Worm (Caenorhabditis elegans) whole organism, L4 larva: ENCODE data around the gene F48D6.4.
"Not testable (repeated sequence)": the region's sequence is repeated elsewhere in the genome, so short reads cannot be mapped to it uniquely, and the experiment has no call there.

Source experiments
- ZK546.5 ChIP-seq, 2 experiments: sonication (generic microtip); optimal IDR thresholded peaks; 2 replicates each; lab custom pipeline; 2017; ENCODE audit warnings: missing biosample characterization in 2 of 2, missing genetic modification characterization in 2 of 2
- dpl-1 ChIP-seq: fragments of 150-350 bp; optimal IDR thresholded peaks from 2 replicates; lab custom pipeline; 2014; ENCODE audit warnings: missing biosample characterization, missing genetic modification reagents, missing genetic modification characterization
- egl-27 ChIP-seq: sonication (generic microtip); optimal IDR thresholded peaks from 3 replicates; lab custom pipeline; 2017; ENCODE audit warnings: missing biosample characterization, missing genetic modification reagents, missing genetic modification characterization
- lsy-2 ChIP-seq, 2 experiments: fragments of 150-350 bp in 1 of 2; sonication (generic microtip) in 1 of 2; optimal IDR thresholded peaks; 2 replicates each; lab custom pipeline; 2014 to 2017; ENCODE audit warnings: missing biosample characterization in 2 of 2, missing genetic modification characterization in 2 of 2
- madf-9 ChIP-seq: fragments of 200-800 bp; sonication (Bioruptor generic); conservative IDR thresholded peaks from 2 replicates; pipeline ENCODE4 v1.3.6; 2022; ENCODE audit warnings: missing genetic modification reagents, missing genetic modification characterization, missing compliant biosample characterization
- mdl-1 ChIP-seq, 2 experiments: fragments of 150-350 bp in 1 of 2; sonication (generic microtip) in 1 of 2; optimal IDR thresholded peaks; 2 replicates each; lab custom pipeline; 2014 to 2017; ENCODE audit warnings: missing biosample characterization in 2 of 2, missing genetic modification characterization in 2 of 2
- mep-1 ChIP-seq: fragments of 150-350 bp; sonication (generic microtip); optimal IDR thresholded peaks from 3 replicates; lab custom pipeline; 2014; ENCODE audit warnings: missing biosample characterization, missing genetic modification characterization
- nhr-25 ChIP-seq: sonication (generic microtip); optimal IDR thresholded peaks from 2 replicates; lab custom pipeline; 2017; ENCODE audit warnings: missing genetic modification characterization, mild to moderate bottlenecking, missing compliant biosample characterization, antibody characterized with exemption, moderate library complexity, borderline replicate concordance; ENCODE audit not compliant: insufficient read depth
- unc-130 ChIP-seq: sonication (generic microtip); optimal IDR thresholded peaks from 2 replicates; lab custom pipeline; 2016; ENCODE audit warnings: missing genetic modification reagents, missing genetic modification characterization, missing compliant biosample characterization
- unc-62 ChIP-seq, 3 experiments: fragments of 150-350 bp in 1 of 3; sonication (generic microtip); optimal IDR thresholded peaks in 2 of 3; peaks in 1 of 3; 1 replicate in 1 of 3; 2 replicates in 2 of 3; lab custom pipeline; 2014 to 2017; ENCODE audit warnings: missing biosample characterization in 3 of 3, missing genetic modification characterization in 3 of 3, missing genetic modification reagents in 3 of 3, missing genotype in 1 of 3

DNA sequence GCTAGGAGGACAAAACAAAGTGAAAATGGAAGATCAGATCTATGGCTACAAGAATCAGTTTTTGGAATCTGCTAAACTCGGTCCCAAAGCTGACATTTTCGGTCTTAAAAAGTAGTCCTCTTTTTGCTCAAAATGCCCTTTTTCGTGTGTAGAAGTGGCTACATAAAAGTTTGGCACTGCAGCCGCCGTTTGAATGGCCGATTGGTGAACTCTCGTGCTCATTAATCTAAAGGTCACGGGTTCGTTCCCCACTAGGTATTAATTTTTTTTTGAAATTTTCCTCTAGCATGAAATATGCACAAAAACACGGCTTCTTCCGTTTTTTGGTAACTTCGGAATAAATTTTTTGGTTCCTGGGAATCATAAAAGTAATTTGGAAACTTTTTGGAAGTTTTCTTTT lies 42.2 kb downstream of the F48D6.4 start:
- TF ChIP-seq unc-62 (GFP tag; optimal IDR thresholded peaks at IDR 0.05 in 1 of 2; lab: Kevin White, UChicago); unc-62 (tag; optimal IDR thresholded peaks at IDR 0.05; lab: Kevin White, UChicago); lsy-2 (tag; optimal IDR thresholded peaks at IDR 0.05; lab: Kevin White, UChicago); dpl-1 (GFP tag; lab: Kevin White, UChicago); egl-27 (tag; lab: Kevin White, UChicago); mep-1 (tag; lab: Kevin White, UChicago); ZK546.5 (tag; optimal IDR thresholded peaks at IDR 0.05; lab: Kevin White, UChicago); unc-130 (GFP tag; lab: Kevin White, UChicago); mdl-1 (tag; optimal IDR thresholded peaks at IDR 0.05; lab: Kevin White, UChicago); madf-9 (GFP tag; lab: Robert Waterston, UW); nhr-25 (tag; lab: Kevin White, UChicago): not testable (repeated sequence)
